Fruit fly (Drosophila melanogaster) whole organism, embryonic: ENCODE data around the gene CG14646.

Experiments used
- Antp ChIP-seq: fragments of 200-800 bp; sonication (Bioruptor generic); optimal IDR thresholded peaks from 3 replicates; lab custom pipeline; 2016; ENCODE audit warnings: missing biosample characterization, missing genetic modification characterization
- Atf-2 ChIP-seq: fragments of 200-800 bp; sonication (Bioruptor generic); optimal IDR thresholded peaks from 2 replicates; lab custom pipeline; 2016; ENCODE audit warnings: missing biosample characterization, missing genetic modification characterization
- Atf3 ChIP-seq: fragments of 200-800 bp; sonication (Bioruptor generic); optimal IDR thresholded peaks from 3 replicates; lab custom pipeline; 2016; ENCODE audit warnings: missing biosample characterization, missing genetic modification characterization
- B-H2 ChIP-seq: fragments of 200-800 bp; sonication (Bioruptor generic); optimal IDR thresholded peaks from 2 replicates; lab custom pipeline; 2018; ENCODE audit warnings: missing biosample characterization, mild to moderate bottlenecking, missing genetic modification characterization
- BEAF-32 ChIP-seq: fragments of 200-800 bp; sonication (Bioruptor generic); optimal IDR thresholded peaks from 3 replicates; lab custom pipeline; 2017; ENCODE audit warnings: missing biosample characterization, missing genetic modification characterization, mild to moderate bottlenecking, moderate library complexity, missing genetic modification reagents
- BtbVII ChIP-seq: fragments of 200-800 bp; sonication (Bioruptor generic); optimal IDR thresholded peaks from 3 replicates; lab custom pipeline; 2017; ENCODE audit warnings: missing biosample characterization, mild to moderate bottlenecking, missing genetic modification characterization
- Bteb2 ChIP-seq: fragments of 200-800 bp; sonication (Bioruptor generic); optimal IDR thresholded peaks from 2 replicates; lab custom pipeline; 2016; ENCODE audit warnings: missing biosample characterization, missing genetic modification characterization
- CG10274 ChIP-seq: fragments of 200-800 bp; sonication (Bioruptor generic); optimal IDR thresholded peaks from 3 replicates; lab custom pipeline; 2017; ENCODE audit warnings: missing biosample characterization, mild to moderate bottlenecking, missing genetic modification characterization
- CG15269 ChIP-seq: fragments of 200-800 bp; sonication (Bioruptor generic); optimal IDR thresholded peaks from 2 replicates; lab custom pipeline; 2018; ENCODE audit warnings: missing biosample characterization, mild to moderate bottlenecking, missing genetic modification characterization, moderate library complexity
- CG15479 ChIP-seq: fragments of 200-800 bp; sonication (Bioruptor generic); optimal IDR thresholded peaks from 3 replicates; lab custom pipeline; 2019; ENCODE audit warnings: missing biosample characterization, mild to moderate bottlenecking, missing genetic modification characterization, moderate library complexity
- CG15696 ChIP-seq: fragments of 200-800 bp; sonication (Bioruptor generic); optimal IDR thresholded peaks from 2 replicates; lab custom pipeline; 2019; ENCODE audit warnings: missing biosample characterization, mild to moderate bottlenecking, missing genetic modification characterization, moderate library complexity
- CG1647 ChIP-seq: fragments of 200-800 bp; sonication (Bioruptor generic); optimal IDR thresholded peaks from 3 replicates; lab custom pipeline; 2016; ENCODE audit warnings: missing biosample characterization, missing genetic modification characterization
- CG17361 ChIP-seq: fragments of 200-800 bp; sonication (Bioruptor generic); IDR thresholded peaks from 3 replicates; pipeline ENCODE4 v1.3.6; 2022; ENCODE audit warnings: missing biosample characterization, missing genetic modification characterization
- CG17612 ChIP-seq: fragments of 200-800 bp; sonication (Bioruptor generic); IDR thresholded peaks from 2 replicates; pipeline ENCODE4 v1.3.6; 2022; ENCODE audit warnings: missing biosample characterization, missing genetic modification characterization
- CG1792 ChIP-seq: fragments of 200-800 bp; sonication (Bioruptor generic); optimal IDR thresholded peaks from 2 replicates; lab custom pipeline; 2016; ENCODE audit warnings: missing biosample characterization, missing genetic modification characterization
- CG18764 ChIP-seq: fragments of 200-800 bp; sonication (Bioruptor generic); optimal IDR thresholded peaks from 3 replicates; lab custom pipeline; 2016; ENCODE audit warnings: missing biosample characterization, missing genetic modification characterization
- CG2116 ChIP-seq: fragments of 200-800 bp; sonication (Bioruptor generic); optimal IDR thresholded peaks from 3 replicates; lab custom pipeline; 2018; ENCODE audit warnings: missing biosample characterization, mild to moderate bottlenecking, missing genetic modification characterization
- CG2120 ChIP-seq: fragments of 200-800 bp; sonication (Bioruptor generic); optimal IDR thresholded peaks from 3 replicates; lab custom pipeline; 2016; ENCODE audit warnings: missing biosample characterization, missing genetic modification characterization
- CG2712 ChIP-seq: fragments of 200-800 bp; optimal IDR thresholded peaks from 3 replicates; lab custom pipeline; 2019; ENCODE audit warnings: missing biosample characterization, mild to moderate bottlenecking, missing genetic modification characterization, moderate library complexity
- CG31388 ChIP-seq: fragments of 200-800 bp; sonication (Bioruptor generic); optimal IDR thresholded peaks from 2 replicates; lab custom pipeline; 2016; ENCODE audit warnings: missing biosample characterization, missing genetic modification characterization
- CG31441 ChIP-seq: fragments of 200-800 bp; sonication (Bioruptor generic); IDR thresholded peaks from 2 replicates; pipeline ENCODE4 v1.3.6; 2022; ENCODE audit warnings: missing biosample characterization, missing genetic modification characterization
- CG6791 ChIP-seq: fragments of 200-800 bp; sonication (Bioruptor generic); IDR thresholded peaks from 3 replicates; pipeline ENCODE4 v1.3.6; 2022; ENCODE audit warnings: missing biosample characterization, missing genetic modification characterization; ENCODE audit not compliant: partially characterized antibody
- CG9817 ChIP-seq: fragments of 200-800 bp; sonication (Bioruptor generic); optimal IDR thresholded peaks from 2 replicates; lab custom pipeline; 2018; ENCODE audit warnings: missing biosample characterization, mild to moderate bottlenecking, missing genetic modification characterization, moderate library complexity
- CoRest ChIP-seq: fragments of 200-800 bp; sonication (Bioruptor generic); optimal IDR thresholded peaks from 3 replicates; lab custom pipeline; 2018; ENCODE audit warnings: missing biosample characterization, mild to moderate bottlenecking, missing genetic modification characterization, moderate library complexity
- Deaf1 ChIP-seq: fragments of 200-800 bp; optimal IDR thresholded peaks from 3 replicates; lab custom pipeline; 2019; ENCODE audit warnings: missing biosample characterization, mild to moderate bottlenecking, missing genetic modification characterization, moderate library complexity
- Dip2 ChIP-seq: fragments of 200-800 bp; sonication (Bioruptor generic); IDR thresholded peaks from 2 replicates; pipeline ENCODE4 v1.3.6; 2022; ENCODE audit warnings: missing biosample characterization, missing genetic modification characterization
- Dref ChIP-seq: fragments of 200-800 bp; sonication (Bioruptor generic); IDR thresholded peaks from 2 replicates; pipeline ENCODE4 v1.3.6; 2022; ENCODE audit warnings: missing biosample characterization, missing genetic modification characterization
- E2f1 ChIP-seq: fragments of 200-800 bp; sonication (Bioruptor generic); IDR thresholded peaks from 2 replicates; pipeline ENCODE4 v1.3.6; 2022; ENCODE audit warnings: missing biosample characterization, missing genetic modification characterization
- ERR ChIP-seq: fragments of 200-800 bp; sonication (Bioruptor generic); optimal IDR thresholded peaks from 2 replicates; lab custom pipeline; 2016; ENCODE audit warnings: missing biosample characterization, missing genetic modification characterization
- Hsf ChIP-seq: fragments of 200-800 bp; sonication (Bioruptor generic); optimal IDR thresholded peaks from 3 replicates; lab custom pipeline; 2016; ENCODE audit warnings: missing biosample characterization, missing genetic modification characterization
- Lhr ChIP-seq: fragments of 200-800 bp; sonication (Bioruptor generic); optimal IDR thresholded peaks from 3 replicates; lab custom pipeline; 2017; ENCODE audit warnings: mild to moderate bottlenecking, missing biosample characterization, missing genetic modification reagents, missing genetic modification characterization
- Ptx1 ChIP-seq: fragments of 200-800 bp; sonication (Bioruptor generic); IDR thresholded peaks from 2 replicates; pipeline ENCODE4 v1.3.6; 2022; ENCODE audit warnings: missing biosample characterization, missing genetic modification characterization
- Rfx ChIP-seq: fragments of 200-800 bp; sonication (Bioruptor generic); IDR thresholded peaks from 2 replicates; pipeline ENCODE4 v1.3.6; 2022; ENCODE audit warnings: missing biosample characterization, missing genetic modification characterization
- Six4 ChIP-seq: fragments of 200-800 bp; sonication (Bioruptor generic); optimal IDR thresholded peaks from 2 replicates; lab custom pipeline; 2016; ENCODE audit warnings: missing biosample characterization, missing genetic modification characterization
- Spps ChIP-seq: fragments of 200-800 bp; sonication (Bioruptor generic); optimal IDR thresholded peaks from 2 replicates; lab custom pipeline; 2018; ENCODE audit warnings: missing biosample characterization, mild to moderate bottlenecking, missing genetic modification characterization
- Xrp1 ChIP-seq: fragments of 200-800 bp; sonication (Bioruptor generic); IDR thresholded peaks from 2 replicates; pipeline ENCODE4 v1.3.6; 2022; ENCODE audit warnings: missing biosample characterization, missing genetic modification characterization
- chn ChIP-seq: fragments of 200-800 bp; sonication (Bioruptor generic); optimal IDR thresholded peaks from 2 replicates; lab custom pipeline; 2016; ENCODE audit warnings: missing biosample characterization, missing genetic modification characterization
- cwo ChIP-seq: fragments of 200-800 bp; sonication (Bioruptor generic); optimal IDR thresholded peaks from 3 replicates; lab custom pipeline; 2017; ENCODE audit warnings: missing biosample characterization, missing genetic modification characterization, mild to moderate bottlenecking, moderate library complexity, missing genetic modification reagents
- ftz-f1 ChIP-seq: fragments of 200-800 bp; sonication (Bioruptor generic); optimal IDR thresholded peaks from 2 replicates; lab custom pipeline; 2016; ENCODE audit warnings: missing biosample characterization, missing genetic modification characterization
- gcm2 ChIP-seq: fragments of 200-800 bp; sonication (Bioruptor generic); optimal IDR thresholded peaks from 2 replicates; lab custom pipeline; 2016; ENCODE audit warnings: missing biosample characterization, missing genetic modification characterization
- hbn ChIP-seq: fragments of 200-800 bp; sonication (Bioruptor generic); IDR thresholded peaks from 2 replicates; pipeline ENCODE4 v1.3.6; 2022; ENCODE audit warnings: missing biosample characterization, missing genetic modification characterization; ENCODE audit not compliant: partially characterized antibody
- ken ChIP-seq: fragments of 200-800 bp; sonication (Bioruptor generic); IDR thresholded peaks from 3 replicates; pipeline ENCODE4 v1.3.6; 2022; ENCODE audit warnings: missing biosample characterization, missing genetic modification characterization
- lilli ChIP-seq: fragments of 200-800 bp; sonication (Bioruptor generic); optimal IDR thresholded peaks from 3 replicates; lab custom pipeline; 2016; ENCODE audit warnings: missing biosample characterization, missing genetic modification characterization
- odd ChIP-seq: fragments of 200-800 bp; sonication (Bioruptor generic); optimal IDR thresholded peaks from 2 replicates; lab custom pipeline; 2017; ENCODE audit warnings: missing biosample characterization, mild to moderate bottlenecking, missing genetic modification characterization
- pzg ChIP-seq: fragments of 200-800 bp; sonication (Bioruptor generic); optimal IDR thresholded peaks from 3 replicates; lab custom pipeline; 2018; ENCODE audit warnings: missing biosample characterization, mild to moderate bottlenecking, missing genetic modification characterization, moderate library complexity
- shn ChIP-seq: fragments of 200-800 bp; sonication (Bioruptor generic); optimal IDR thresholded peaks from 3 replicates; lab custom pipeline; 2016; ENCODE audit warnings: missing biosample characterization, missing genetic modification characterization
- slbo ChIP-seq: fragments of 200-800 bp; sonication (Bioruptor generic); IDR thresholded peaks from 2 replicates; pipeline ENCODE4 v1.3.6; 2022; ENCODE audit warnings: missing biosample characterization, missing genetic modification characterization
- sqz ChIP-seq: fragments of 200-800 bp; sonication (Bioruptor generic); optimal IDR thresholded peaks from 3 replicates; lab custom pipeline; 2018; ENCODE audit warnings: missing biosample characterization, mild to moderate bottlenecking, missing genetic modification characterization
- unc-4 ChIP-seq: fragments of 200-800 bp; sonication (Bioruptor generic); IDR thresholded peaks from 2 replicates; pipeline ENCODE4 v1.3.6; 2022; ENCODE audit warnings: missing biosample characterization, missing genetic modification characterization; ENCODE audit not compliant: partially characterized antibody
- vvl ChIP-seq: fragments of 200-800 bp; sonication (Bioruptor generic); IDR thresholded peaks from 2 replicates; pipeline ENCODE4 v1.3.6; 2022; ENCODE audit warnings: missing biosample characterization, missing genetic modification characterization

Gene CG14646

dm6 chr3R:4399810-4400496, 9.8 kb downstream of the CG14646 start (continued):
- TF ChIP-seq CG2116, result peak; percentile 57
- peak; percentile 55 for TF ChIP-seq BEAF-32 (GFP tag; lab: Kevin White, UChicago)
- no peak for TF ChIP-seq Bteb2 (GFP tag; lab: Kevin White, UChicago)
- no peak for TF ChIP-seq Xrp1 (GFP tag; lab: Robert Waterston, UW)
- TF ChIP-seq Atf3 (GFP tag; lab: Kevin White, UChicago), result no peak
- no peak for TF ChIP-seq gcm2
- peak; percentile 5 for TF ChIP-seq CG9817 (tag; lab: Kevin White, UChicago)
- no peak for TF ChIP-seq CG1647 (GFP tag; lab: Kevin White, UChicago)
- 0 out of 2 replicates have a peak, but pooled peaks have one; percentile 46 for TF ChIP-seq hbn (GFP tag; lab: Robert Waterston, UW)
- TF ChIP-seq Spps (tag; lab: Kevin White, UChicago), result no peak
- TF ChIP-seq CG15479 (GFP tag; lab: Kevin White, UChicago), result no peak
- TF ChIP-seq Six4, result no peak
- TF ChIP-seq Rfx (GFP tag; lab: Robert Waterston, UW), result peak; percentile 49; the same call in 1 of the 2 replicates
- no peak for TF ChIP-seq cwo
- TF ChIP-seq CG17612 (GFP tag; lab: Robert Waterston, UW), result no peak
- TF ChIP-seq Deaf1 (tag; lab: Kevin White, UChicago), result no peak
- no peak for TF ChIP-seq shn (GFP tag; lab: Kevin White, UChicago)
- no peak for TF ChIP-seq sqz (GFP tag; lab: Kevin White, UChicago)
- TF ChIP-seq CG10274 (GFP tag; lab: Kevin White, UChicago), result no peak
- TF ChIP-seq CG31388 (GFP tag; lab: Kevin White, UChicago), result no peak
- TF ChIP-seq CG18764 (GFP tag; lab: Kevin White, UChicago), result peak; percentile 64
- no peak for TF ChIP-seq ken
- TF ChIP-seq Lhr (GFP tag; lab: Kevin White, UChicago), result peak; percentile 5
- TF ChIP-seq E2f1 (GFP tag; lab: Robert Waterston, UW), result no peak
- TF ChIP-seq Ptx1 (GFP tag; lab: Robert Waterston, UW), result 0 out of 2 replicates have a peak, but pooled peaks have one; percentile 21
- TF ChIP-seq B-H2, result no peak
- peak; percentile 26 for TF ChIP-seq Hsf
- no peak for TF ChIP-seq Antp (GFP tag; lab: Kevin White, UChicago)
- TF ChIP-seq vvl, result peak; percentile 63
- TF ChIP-seq CoRest (tag; lab: Kevin White, UChicago), result peak; percentile 62
- TF ChIP-seq CG6791 (GFP tag; lab: Robert Waterston, UW), result peak; percentile 56; the same call in 2 of the 3 replicates
- TF ChIP-seq pzg (GFP tag; lab: Kevin White, UChicago), result peak; percentile 31
- no peak for TF ChIP-seq BtbVII (GFP tag; lab: Kevin White, UChicago)
- no peak for TF ChIP-seq chn (GFP tag; lab: Kevin White, UChicago)
- no peak for TF ChIP-seq CG1792 (GFP tag; lab: Kevin White, UChicago)
- peak; percentile 82 for TF ChIP-seq CG17361 (GFP tag; lab: Robert Waterston, UW)
- TF ChIP-seq slbo (GFP tag; lab: Robert Waterston, UW), result peak; percentile 61
- TF ChIP-seq unc-4 (GFP tag; lab: Robert Waterston, UW), result peak; percentile 24; the same call in 1 of the 2 replicates
- TF ChIP-seq Dref, result peak; percentile 78
- peak; percentile 50 for TF ChIP-seq lilli (GFP tag; lab: Kevin White, UChicago)
- TF ChIP-seq CG15696 (tag; lab: Kevin White, UChicago), result no peak
- no peak for TF ChIP-seq odd (GFP tag; lab: Kevin White, UChicago)
- no peak for TF ChIP-seq Atf-2 (GFP tag; lab: Kevin White, UChicago)
- TF ChIP-seq CG2712 (tag; lab: Kevin White, UChicago), result peak; percentile 43
- no peak for TF ChIP-seq ftz-f1 (GFP tag; lab: Kevin White, UChicago)
- TF ChIP-seq ERR, result no peak
- TF ChIP-seq CG2120 (GFP tag; lab: Kevin White, UChicago), result peak; percentile 26
- TF ChIP-seq CG15269, result peak; percentile 1
- TF ChIP-seq CG31441, result peak; percentile 55; the same call in 1 of the 2 replicates
- no peak for TF ChIP-seq Dip2 (GFP tag; lab: Robert Waterston, UW)
